Fruit fly (Drosophila melanogaster) whole organism, prepupa: ENCODE results near the gene RhoGAP5A.

Experiments
- Blimp-1 ChIP-seq: fragments of 200-800 bp; sonication (Bioruptor generic); optimal IDR thresholded peaks from 3 replicates; lab custom pipeline; 2017; ENCODE audit warnings: missing biosample characterization, missing genetic modification characterization, mild to moderate bottlenecking, moderate library complexity, missing genetic modification reagents
- CG10631 ChIP-seq: fragments of 200-800 bp; sonication (Bioruptor generic); optimal IDR thresholded peaks from 2 replicates; lab custom pipeline; 2016; ENCODE audit warnings: missing biosample characterization, missing genetic modification characterization
- CG11294 ChIP-seq: fragments of 200-800 bp; sonication (Bioruptor generic); IDR thresholded peaks from 2 replicates; pipeline ENCODE4 v1.3.6; 2022; ENCODE audit warnings: missing biosample characterization, missing genetic modification characterization
- CG11762 ChIP-seq: fragments of 200-800 bp; sonication (Bioruptor generic); optimal IDR thresholded peaks from 3 replicates; lab custom pipeline; 2016; ENCODE audit warnings: missing biosample characterization, missing genetic modification characterization; ENCODE audit not compliant: insufficient read depth
- CG15336 ChIP-seq: fragments of 200-800 bp; sonication (Bioruptor generic); IDR thresholded peaks from 2 replicates; pipeline ENCODE4 v1.3.6; 2022; ENCODE audit warnings: missing biosample characterization, missing genetic modification characterization
- CG3032 ChIP-seq: fragments of 200-800 bp; optimal IDR thresholded peaks from 2 replicates; lab custom pipeline; 2019; ENCODE audit warnings: missing biosample characterization, mild to moderate bottlenecking, missing genetic modification characterization, moderate library complexity
- CG34406 ChIP-seq: fragments of 200-800 bp; sonication (Bioruptor generic); optimal IDR thresholded peaks from 3 replicates; lab custom pipeline; 2016; ENCODE audit warnings: missing biosample characterization, missing genetic modification characterization
- CG3919 ChIP-seq: fragments of 200-800 bp; sonication (Bioruptor generic); optimal IDR thresholded peaks from 3 replicates; lab custom pipeline; 2016; ENCODE audit warnings: missing biosample characterization, missing genetic modification characterization
- CG4318 ChIP-seq: fragments of 200-800 bp; sonication (Bioruptor generic); optimal IDR thresholded peaks from 3 replicates; lab custom pipeline; 2017; ENCODE audit warnings: missing biosample characterization, mild to moderate bottlenecking, missing genetic modification characterization
- CG6163 ChIP-seq: fragments of 200-800 bp; sonication (Bioruptor generic); IDR thresholded peaks from 3 replicates; pipeline ENCODE4 v1.3.6; 2022; ENCODE audit warnings: missing biosample characterization, missing genetic modification characterization
- CG6276 ChIP-seq: fragments of 200-800 bp; sonication (Bioruptor generic); optimal IDR thresholded peaks from 2 replicates; lab custom pipeline; 2017; ENCODE audit warnings: missing biosample characterization, mild to moderate bottlenecking, missing genetic modification characterization
- CG7368 ChIP-seq: fragments of 200-800 bp; sonication (Bioruptor generic); optimal IDR thresholded peaks from 3 replicates; lab custom pipeline; 2016; ENCODE audit warnings: missing biosample characterization, missing genetic modification characterization
- CG9139 ChIP-seq: fragments of 200-800 bp; sonication (Bioruptor generic); optimal IDR thresholded peaks from 3 replicates; lab custom pipeline; 2017; ENCODE audit warnings: missing biosample characterization, mild to moderate bottlenecking, missing genetic modification characterization
- Eip93F ChIP-seq: fragments of 200-800 bp; sonication (Bioruptor generic); optimal IDR thresholded peaks from 2 replicates; lab custom pipeline; 2016; ENCODE audit warnings: missing biosample characterization, mild to moderate bottlenecking, missing genetic modification characterization
- Ets96B ChIP-seq: fragments of 200-800 bp; optimal IDR thresholded peaks from 2 replicates; lab custom pipeline; 2019; ENCODE audit warnings: missing biosample characterization, mild to moderate bottlenecking, missing genetic modification characterization, moderate library complexity
- Hr39 ChIP-seq: fragments of 200-800 bp; sonication (Bioruptor generic); optimal IDR thresholded peaks from 2 replicates; lab custom pipeline; 2016; ENCODE audit warnings: missing biosample characterization, missing genetic modification characterization
- Hr4 ChIP-seq: fragments of 200-800 bp; sonication (Bioruptor generic); optimal IDR thresholded peaks from 3 replicates; lab custom pipeline; 2016; ENCODE audit warnings: missing biosample characterization, missing genetic modification characterization
- Lpt ChIP-seq: fragments of 200-800 bp; sonication (Bioruptor generic); optimal IDR thresholded peaks from 3 replicates; lab custom pipeline; 2016; ENCODE audit warnings: missing biosample characterization, missing genetic modification characterization
- Met ChIP-seq: fragments of 200-800 bp; sonication (Bioruptor generic); optimal IDR thresholded peaks from 3 replicates; lab custom pipeline; 2016; ENCODE audit warnings: missing biosample characterization, missing genetic modification characterization
- OdsH ChIP-seq: fragments of 200-800 bp; sonication (Bioruptor generic); optimal IDR thresholded peaks from 3 replicates; lab custom pipeline; 2016; ENCODE audit warnings: missing biosample characterization, missing genetic modification characterization
- Smox ChIP-seq: fragments of 200-800 bp; sonication (Bioruptor generic); optimal IDR thresholded peaks from 3 replicates; lab custom pipeline; 2016; ENCODE audit warnings: missing biosample characterization, missing genetic modification characterization
- Sox14 ChIP-seq: fragments of 200-800 bp; sonication (Bioruptor generic); optimal IDR thresholded peaks from 3 replicates; lab custom pipeline; 2016; ENCODE audit warnings: missing biosample characterization, missing genetic modification characterization
- dac ChIP-seq: fragments of 200-800 bp; sonication (Bioruptor generic); optimal IDR thresholded peaks from 2 replicates; lab custom pipeline; 2017; ENCODE audit warnings: missing biosample characterization, mild to moderate bottlenecking, missing genetic modification characterization
- esn ChIP-seq: fragments of 200-800 bp; sonication (Bioruptor generic); optimal IDR thresholded peaks from 2 replicates; lab custom pipeline; 2016; ENCODE audit warnings: missing biosample characterization, mild to moderate bottlenecking, missing genetic modification characterization, moderate library complexity
- fd59A ChIP-seq: fragments of 200-800 bp; sonication (Bioruptor generic); optimal IDR thresholded peaks from 2 replicates; lab custom pipeline; 2017; ENCODE audit warnings: missing biosample characterization, mild to moderate bottlenecking, missing genetic modification characterization, missing genetic modification reagents
- fd85E ChIP-seq: fragments of 200-800 bp; sonication (Bioruptor generic); optimal IDR thresholded peaks from 3 replicates; lab custom pipeline; 2016; ENCODE audit warnings: missing biosample characterization, missing genetic modification characterization
- fkh ChIP-seq: fragments of 200-800 bp; sonication (Bioruptor generic); optimal IDR thresholded peaks from 3 replicates; lab custom pipeline; 2017; ENCODE audit warnings: missing biosample characterization, mild to moderate bottlenecking, missing genetic modification characterization, moderate library complexity
- pdm3 ChIP-seq: fragments of 200-800 bp; sonication (Bioruptor generic); optimal IDR thresholded peaks from 3 replicates; lab custom pipeline; 2016; ENCODE audit warnings: missing biosample characterization, missing genetic modification characterization
- salr ChIP-seq, 2 experiments: fragments of 200-800 bp; sonication (Bioruptor generic); optimal IDR thresholded peaks; 3 replicates each; lab custom pipeline; 2016 to 2018; ENCODE audit warnings: missing biosample characterization in 2 of 2, missing genetic modification characterization in 2 of 2, mild to moderate bottlenecking in 1 of 2
- spab ChIP-seq: fragments of 200-800 bp; sonication (Bioruptor generic); optimal IDR thresholded peaks from 2 replicates; lab custom pipeline; 2017; ENCODE audit warnings: missing biosample characterization, mild to moderate bottlenecking, missing genetic modification characterization, missing genetic modification reagents
- svp ChIP-seq: fragments of 200-800 bp; sonication (Bioruptor generic); peaks from one replicate; lab custom pipeline; 2016; ENCODE audit warnings: missing biosample characterization, missing genetic modification characterization

RhoGAP5A gene

dm6 chrX:5603009-5603408, 15.6 kb downstream of the RhoGAP5A start:
- TF ChIP-seq CG6163 = no peak

dm6 chrX:5602308-5602707, 16.3 kb downstream of the RhoGAP5A start:
- TF ChIP-seq CG34406 (GFP tag; lab: Kevin White, UChicago) (no peak), Met (GFP tag; lab: Kevin White, UChicago) (no peak), OdsH (GFP tag; lab: Kevin White, UChicago) (no peak), CG3032 (no peak), CG11762 (GFP tag; lab: Kevin White, UChicago) (no peak), Blimp-1 (GFP tag; lab: Kevin White, UChicago) (no peak), pdm3 (GFP tag; lab: Kevin White, UChicago) (no peak), fkh (GFP tag; lab: Kevin White, UChicago) (no peak), Hr4 (GFP tag; lab: Kevin White, UChicago) (no peak), CG10631 (GFP tag; lab: Kevin White, UChicago) (no peak), CG15336 (no peak), CG9139 (GFP tag; lab: Kevin White, UChicago) (no peak), fd59A (no peak), esn (GFP tag; lab: Kevin White, UChicago) (no peak), CG6276 (GFP tag; lab: Kevin White, UChicago) (no peak), Ets96B (tag; lab: Kevin White, UChicago) (no peak), Eip93F (GFP tag; lab: Kevin White, UChicago) (no peak), fd85E (GFP tag; lab: Kevin White, UChicago) (no peak), spab (GFP tag; lab: Kevin White, UChicago) (no peak), CG11294 (GFP tag; lab: Robert Waterston, UW) (no peak)

- TF ChIP-seq CG4318 (no peak), fkh (GFP tag; lab: Kevin White, UChicago) (peak; percentile 12)
- TF ChIP-seq, all 60 proteins: peak for 1
Measured at dm6 chrX:5596554-5596953, 22.1 kb downstream of the RhoGAP5A start.

dm6 chrX:5593868-5594267, 24.7 kb downstream of the RhoGAP5A start, which contains the start of gene Vsx1:
Gene Vsx1 (plus strand): TSS chrX:5594255.
- TF ChIP-seq CG7368 (no peak), fkh (GFP tag; lab: Kevin White, UChicago) (peak; percentile 78), svp (peak; percentile 45)

- TF ChIP-seq Sox14 (GFP tag; lab: Kevin White, UChicago) = no peak
- peak; percentile 63 for TF ChIP-seq svp
Measured at dm6 chrX:5589990-5590389, 28.6 kb downstream of the RhoGAP5A start.

- TF ChIP-seq Smox (no peak), Lpt (GFP tag; lab: Kevin White, UChicago) (no peak), dac (GFP tag; lab: Kevin White, UChicago) (no peak), Hr39 (GFP tag; lab: Kevin White, UChicago) (no peak), salr (GFP tag; optimal IDR thresholded peaks at IDR 0.05; lab: Kevin White, UChicago) (no peak), CG7368 (no peak), CG3919 (GFP tag; lab: Kevin White, UChicago) (no peak), pdm3 (GFP tag; lab: Kevin White, UChicago) (no peak)
- TF ChIP-seq, all 60 proteins: peak for 0
Measured at dm6 chrX:5588454-5588853, 30.2 kb downstream of the RhoGAP5A start.
